Worm (Caenorhabditis elegans): ENCODE data around the gene mut-15.

DNA sequence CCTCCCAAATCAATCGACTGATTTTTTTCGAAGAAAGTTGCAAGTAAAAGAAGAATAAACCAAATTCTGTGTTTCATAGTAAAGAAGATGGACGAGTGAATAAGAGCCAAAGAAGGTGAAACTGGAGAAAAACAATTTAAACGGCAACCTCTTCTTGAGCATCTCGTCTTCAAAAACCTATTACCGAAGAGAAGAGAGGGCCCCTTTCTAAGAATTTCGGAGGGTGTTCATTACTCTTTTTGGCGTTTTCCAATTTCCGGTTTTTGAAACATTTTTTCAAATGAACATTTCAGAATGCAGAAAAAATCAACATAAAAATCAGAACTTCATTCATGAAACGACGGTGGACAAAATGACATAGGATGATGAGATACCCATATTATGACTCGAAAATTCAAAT, 9.2 kb downstream of the mut-15 start, which contains the start of gene nmr-2:
- TF ChIP-seq flh-1 (GFP tag; optimal IDR thresholded peaks at IDR 0.05): no peak
- no peak for TF ChIP-seq blmp-1 (tag; optimal IDR thresholded peaks at IDR 0.05)
- TF ChIP-seq lin-32 (GFP tag; optimal IDR thresholded peaks at IDR 0.05): no peak
- TF ChIP-seq mab-5 (tag; optimal IDR thresholded peaks at IDR 0.05): no peak
- no peak for TF ChIP-seq ztf-11 (tag; optimal IDR thresholded peaks at IDR 0.05)
- TF ChIP-seq ces-1 (GFP tag; optimal IDR thresholded peaks at IDR 0.05): no peak
- TF ChIP-seq nhr-237 (tag; optimal IDR thresholded peaks at IDR 0.05): no peak
- no peak for TF ChIP-seq mls-2 (tag; optimal IDR thresholded peaks at IDR 0.05)
- TF ChIP-seq nhr-28 (tag; optimal IDR thresholded peaks at IDR 0.05): no peak
- TF ChIP-seq ceh-43 (GFP tag; optimal IDR thresholded peaks at IDR 0.05): no peak
- TF ChIP-seq snpc-4 (tag; optimal IDR thresholded peaks at IDR 0.05): no peak
- no peak for TF ChIP-seq unc-39 (tag; optimal IDR thresholded peaks at IDR 0.05)

Data from whole organism, mixed stage, embryonic.